Worm (Caenorhabditis elegans) whole organism, late embryonic: ENCODE measurements around the gene cup-14.

Experiments
- C08G9.2 ChIP-seq: sonication (generic microtip); optimal IDR thresholded peaks from 2 replicates; lab custom pipeline; 2016; ENCODE audit warnings: mild to moderate bottlenecking, missing genetic modification characterization, moderate library complexity, missing compliant biosample characterization
- K09A11.1 ChIP-seq: sonication (generic microtip); optimal IDR thresholded peaks from 2 replicates; lab custom pipeline; 2017; ENCODE audit warnings: antibody characterized with exemption, mild to moderate bottlenecking, missing genetic modification characterization, missing compliant biosample characterization; ENCODE audit not compliant: insufficient read depth
- T23F11.4 ChIP-seq: fragments of 200-800 bp; sonication (Bioruptor generic); optimal IDR thresholded peaks from 2 replicates; lab custom pipeline; 2018; ENCODE audit warnings: mild to moderate bottlenecking, missing genetic modification characterization, missing compliant biosample characterization
- ahr-1 ChIP-seq: sonication (generic microtip); optimal IDR thresholded peaks from 2 replicates; lab custom pipeline; 2016; ENCODE audit warnings: missing genetic modification characterization, missing compliant biosample characterization
- ceh-2 ChIP-seq: sonication (generic microtip); optimal IDR thresholded peaks from 2 replicates; lab custom pipeline; 2016; ENCODE audit warnings: missing genotype, missing genetic modification characterization, missing compliant biosample characterization
- ceh-30 ChIP-seq: fragments of 150-350 bp; optimal IDR thresholded peaks from 2 replicates; lab custom pipeline; 2014; ENCODE audit warnings: missing biosample characterization, missing genetic modification characterization
- ceh-34 ChIP-seq: sonication (generic microtip); optimal IDR thresholded peaks from 2 replicates; lab custom pipeline; 2016; ENCODE audit warnings: mild to moderate bottlenecking, missing genetic modification characterization, missing compliant biosample characterization
- ceh-48 ChIP-seq: sonication (generic microtip); optimal IDR thresholded peaks from 2 replicates; lab custom pipeline; 2016; ENCODE audit warnings: missing genetic modification characterization, inconsistent platforms, missing compliant biosample characterization
- dve-1 ChIP-seq: sonication (generic microtip); optimal IDR thresholded peaks from 2 replicates; lab custom pipeline; 2017; ENCODE audit warnings: antibody characterized with exemption, mild to moderate bottlenecking, missing genetic modification characterization, missing compliant biosample characterization
- elt-2 ChIP-seq: sonication (generic microtip); optimal IDR thresholded peaks from 2 replicates; lab custom pipeline; 2016; ENCODE audit warnings: missing genetic modification reagents, missing genetic modification characterization, missing compliant biosample characterization
- elt-4 ChIP-seq: sonication (generic microtip); optimal IDR thresholded peaks from 2 replicates; lab custom pipeline; 2016; ENCODE audit warnings: missing genetic modification characterization, missing compliant biosample characterization
- fkh-6 ChIP-seq: sonication (generic microtip); optimal IDR thresholded peaks from 2 replicates; lab custom pipeline; 2016; ENCODE audit warnings: missing genetic modification characterization, missing compliant biosample characterization
- hlh-13 ChIP-seq: fragments of 200-800 bp; sonication (Bioruptor generic); optimal IDR thresholded peaks from 2 replicates; lab custom pipeline; 2018; ENCODE audit warnings: mild to moderate bottlenecking, missing genetic modification characterization, missing compliant biosample characterization
- hlh-15 ChIP-seq: sonication (generic microtip); optimal IDR thresholded peaks from 2 replicates; lab custom pipeline; 2016; ENCODE audit warnings: missing genetic modification characterization, missing compliant biosample characterization
- hlh-6 ChIP-seq: sonication (generic microtip); optimal IDR thresholded peaks from 2 replicates; lab custom pipeline; 2016; ENCODE audit warnings: missing genotype, missing genetic modification characterization, missing compliant biosample characterization
- hlh-8 ChIP-seq: sonication (generic microtip); optimal IDR thresholded peaks from 2 replicates; lab custom pipeline; 2016; ENCODE audit warnings: missing genotype, missing genetic modification characterization, missing compliant biosample characterization
- lim-6 ChIP-seq: sonication (generic microtip); optimal IDR thresholded peaks from 2 replicates; lab custom pipeline; 2016; ENCODE audit warnings: missing genetic modification characterization, missing compliant biosample characterization
- lin-11 ChIP-seq: fragments of 200-800 bp; sonication (Bioruptor generic); optimal IDR thresholded peaks from 2 replicates; lab custom pipeline; 2018; ENCODE audit warnings: mild to moderate bottlenecking, missing genetic modification characterization, missing compliant biosample characterization
- madf-2 ChIP-seq: sonication (generic microtip); optimal IDR thresholded peaks from 2 replicates; lab custom pipeline; 2017; ENCODE audit warnings: missing genetic modification characterization, missing compliant biosample characterization
- nfya-1 ChIP-seq: sonication (generic microtip); optimal IDR thresholded peaks from 2 replicates; lab custom pipeline; 2017; ENCODE audit warnings: missing genetic modification characterization, mild to moderate bottlenecking, missing compliant biosample characterization, antibody characterized with exemption, moderate library complexity
- nhr-11 ChIP-seq: fragments of 150-350 bp; optimal IDR thresholded peaks from 2 replicates; lab custom pipeline; 2014; ENCODE audit warnings: missing biosample characterization, missing genetic modification characterization
- odd-2 ChIP-seq: sonication (generic microtip); optimal IDR thresholded peaks from 2 replicates; lab custom pipeline; 2017; ENCODE audit warnings: antibody characterized with exemption, mild to moderate bottlenecking, missing genetic modification characterization, missing compliant biosample characterization
- pha-4 ChIP-seq: fragments of 150-350 bp; optimal IDR thresholded peaks from 2 replicates; lab custom pipeline; 2018; ENCODE audit warnings: missing biosample characterization, missing genetic modification reagents, missing genetic modification characterization
- pqm-1 ChIP-seq: sonication (generic microtip); optimal IDR thresholded peaks from 2 replicates; lab custom pipeline; 2016; ENCODE audit warnings: missing genetic modification characterization, missing compliant biosample characterization
- sox-2 ChIP-seq: fragments of 200-800 bp; sonication (Bioruptor generic); IDR thresholded peaks from 2 replicates; pipeline ENCODE4 v1.3.6; 2022; ENCODE audit warnings: missing genetic modification reagents, missing genetic modification characterization, missing compliant biosample characterization
- sox-4 ChIP-seq: sonication (generic microtip); optimal IDR thresholded peaks from 2 replicates; lab custom pipeline; 2017; ENCODE audit warnings: mild to moderate bottlenecking, missing genetic modification characterization, inconsistent platforms, missing compliant biosample characterization
- syd-9 ChIP-seq: sonication (generic microtip); optimal IDR thresholded peaks from 2 replicates; lab custom pipeline; 2016; ENCODE audit warnings: mild to moderate bottlenecking, missing genetic modification characterization, moderate library complexity, missing compliant biosample characterization
- tbx-2 ChIP-seq: sonication (generic microtip); optimal IDR thresholded peaks from 2 replicates; lab custom pipeline; 2016; ENCODE audit warnings: missing genetic modification characterization, missing compliant biosample characterization
- tbx-7 ChIP-seq: sonication (generic microtip); optimal IDR thresholded peaks from 2 replicates; lab custom pipeline; 2016; ENCODE audit warnings: missing genotype, missing genetic modification characterization, missing compliant biosample characterization
- ttx-3 ChIP-seq: sonication (generic microtip); optimal IDR thresholded peaks from 2 replicates; lab custom pipeline; 2016; ENCODE audit warnings: missing genetic modification reagents, missing genetic modification characterization, missing compliant biosample characterization
- unc-3 ChIP-seq, 2 experiments: fragments of 200-800 bp in 1 of 2; sonication (Bioruptor generic) in 1 of 2; sonication (generic microtip) in 1 of 2; conservative IDR thresholded peaks in 1 of 2; optimal IDR thresholded peaks in 1 of 2; 2 replicates each; pipeline versions ENCODE4 v1.3.6 to Lab custom; 2016 to 2022; ENCODE audit warnings: missing compliant biosample characterization in 2 of 2, missing genetic modification characterization in 2 of 2, missing genetic modification reagents in 1 of 2
- unc-55 ChIP-seq: sonication (generic microtip); optimal IDR thresholded peaks from 2 replicates; lab custom pipeline; 2017; ENCODE audit warnings: missing biosample characterization, missing genetic modification reagents, missing genetic modification characterization

Gene cup-14

ce11 chrII:13862453-13862852 is 9.6 kb downstream of the cup-14 start:
- peak; percentile 57 for TF ChIP-seq elt-2 (tag; lab: Kevin White, UChicago)
- no peak for TF ChIP-seq tbx-7 (tag; lab: Kevin White, UChicago)
- TF ChIP-seq, all 69 proteins: peak for 1

- TF ChIP-seq tbx-2 (tag; lab: Kevin White, UChicago) (no peak), K09A11.1 (no peak), hlh-8 (tag; lab: Kevin White, UChicago) (no peak), syd-9 (tag; lab: Kevin White, UChicago) (no peak), nhr-11 (tag; lab: Kevin White, UChicago) (no peak), elt-2 (tag; lab: Kevin White, UChicago) (peak; percentile 25), hlh-15 (no peak), hlh-6 (tag; lab: Kevin White, UChicago) (no peak)
Measured at ce11 chrII:13860900-13861299, 11.1 kb downstream of the cup-14 start.

DNA sequence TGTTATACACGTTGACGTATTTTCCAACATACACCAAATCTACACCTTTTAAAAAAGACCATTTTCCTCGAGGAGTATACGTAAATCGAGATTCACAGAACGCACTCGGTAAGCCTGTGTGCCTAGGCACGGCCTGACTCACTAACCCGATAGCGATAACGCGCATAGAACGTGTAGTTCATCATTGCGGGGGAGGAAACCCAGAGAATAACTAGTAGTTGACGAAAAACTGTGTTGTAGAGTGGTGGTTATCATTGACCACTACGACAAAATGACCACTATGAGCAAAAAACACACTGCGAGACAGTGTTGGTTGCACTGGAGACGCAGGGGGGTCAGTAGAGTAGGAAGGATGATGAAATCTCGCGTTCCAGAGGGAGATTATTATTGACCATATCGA is 12.2 kb downstream of the cup-14 start:
- TF ChIP-seq elt-2 (tag; lab: Kevin White, UChicago) (peak; percentile 52), ttx-3 (tag; lab: Kevin White, UChicago) (no peak)
- TF ChIP-seq, all 69 proteins: peak for 1

ce11 chrII:13858352-13858751 is 13.7 kb downstream of the cup-14 start:
- TF ChIP-seq elt-4 (tag; lab: Kevin White, UChicago) (no peak), tbx-7 (tag; lab: Kevin White, UChicago) (no peak), hlh-6 (tag; lab: Kevin White, UChicago) (no peak), unc-55 (no peak), madf-2 (tag; lab: Kevin White, UChicago) (no peak), ceh-48 (tag; lab: Kevin White, UChicago) (no peak), pha-4 (tag; lab: Kevin White, UChicago) (no peak), lin-11 (tag; lab: Kevin White, UChicago) (no peak), pqm-1 (tag; lab: Kevin White, UChicago) (no peak), unc-3 (GFP tag; conservative IDR thresholded peaks at IDR 0.05; lab: Robert Waterston, UW) (no peak), unc-3 (tag; optimal IDR thresholded peaks at IDR 0.05; lab: Kevin White, UChicago) (no peak), sox-4 (tag; lab: Kevin White, UChicago) (no peak), lim-6 (tag; lab: Kevin White, UChicago) (no peak), dve-1 (tag; lab: Kevin White, UChicago) (no peak), nfya-1 (tag; lab: Kevin White, UChicago) (no peak), sox-2 (GFP tag; lab: Robert Waterston, UW) (no peak), ceh-30 (tag; lab: Kevin White, UChicago) (no peak), T23F11.4 (no peak), odd-2 (tag; lab: Kevin White, UChicago) (no peak), fkh-6 (tag; lab: Kevin White, UChicago) (no peak)

ce11 chrII:13855352-13855751 is 16.7 kb downstream of the cup-14 start:
- TF ChIP-seq nfya-1 (tag; lab: Kevin White, UChicago) (peak; percentile 95), ceh-34 (no peak)

DNA sequence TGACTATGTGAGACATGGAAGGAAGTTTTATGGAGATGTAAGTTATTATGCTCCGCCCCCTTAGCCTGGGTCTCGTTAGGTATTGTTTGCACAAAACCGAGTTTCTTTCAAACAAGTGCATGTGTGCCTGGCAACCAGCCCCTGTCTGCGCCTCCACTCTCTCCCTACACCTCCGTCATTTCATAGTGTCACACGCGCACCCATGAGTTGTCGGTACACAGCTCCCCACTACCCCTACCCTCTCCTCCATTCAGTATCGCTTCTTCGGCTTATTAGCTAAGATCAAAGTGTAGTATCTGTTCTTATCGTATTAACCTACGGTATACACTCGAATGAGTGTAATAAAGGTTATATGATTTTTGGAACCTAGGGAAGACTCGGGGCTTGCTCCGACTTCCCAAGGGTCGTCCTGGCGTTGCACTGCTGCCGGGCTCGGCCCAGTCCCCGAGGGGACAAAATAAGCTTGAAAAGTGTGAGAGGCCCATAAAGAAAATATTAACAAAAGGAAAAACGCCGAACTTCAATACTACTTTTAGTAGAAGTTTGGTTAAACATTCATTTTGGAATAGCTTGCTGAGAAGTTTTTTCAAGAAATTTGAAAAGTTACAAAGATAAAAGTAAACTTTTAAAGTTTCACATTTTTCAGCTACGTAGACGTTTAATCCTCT is 19.4 kb downstream of the cup-14 start:
- TF ChIP-seq elt-2 (tag; lab: Kevin White, UChicago) = peak; percentile 30

DNA sequence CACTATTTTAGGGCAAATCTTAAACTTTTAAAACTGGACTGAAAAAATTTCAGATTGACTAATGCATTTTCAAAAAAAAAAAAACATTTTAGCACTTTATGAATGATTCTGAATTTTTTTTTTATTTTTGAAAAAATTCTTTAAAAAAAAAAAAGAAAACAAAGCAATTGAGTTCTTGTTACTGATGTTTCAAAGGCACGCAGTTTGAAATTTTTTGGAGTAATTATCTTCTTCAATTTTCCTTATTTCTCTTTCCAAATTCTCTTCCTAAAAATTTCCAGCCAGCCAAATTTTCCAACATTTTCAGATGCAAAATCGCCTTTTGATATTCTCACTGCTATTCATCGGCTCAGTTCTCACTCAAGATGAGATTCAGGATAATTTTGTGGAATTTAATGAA is 20.0 kb downstream of the cup-14 start, which contains the start of gene F08G2.8:
F08G2.8 (plus strand) TSS at position 301 of the 400 bp plus-strand sequence.
- TF ChIP-seq C08G9.2 (tag; lab: Kevin White, UChicago) (no peak), hlh-13 (GFP tag; lab: Kevin White, UChicago) (no peak), ahr-1 (tag; lab: Kevin White, UChicago) (no peak), ceh-2 (no peak), lim-6 (tag; lab: Kevin White, UChicago) (no peak), tbx-2 (tag; lab: Kevin White, UChicago) (no peak)
- TF ChIP-seq, all 69 proteins: peak for 0
